Fruit fly (Drosophila melanogaster) whole organism, prepupa: ENCODE measurements around the gene eIF3l.

ENCODE experiments used
- Blimp-1 ChIP-seq: fragments of 200-800 bp; sonication (Bioruptor generic); optimal IDR thresholded peaks from 3 replicates; lab custom pipeline; 2017; ENCODE audit warnings: missing biosample characterization, missing genetic modification characterization, mild to moderate bottlenecking, moderate library complexity, missing genetic modification reagents
- CG10631 ChIP-seq: fragments of 200-800 bp; sonication (Bioruptor generic); optimal IDR thresholded peaks from 2 replicates; lab custom pipeline; 2016; ENCODE audit warnings: missing biosample characterization, missing genetic modification characterization
- CG10669 ChIP-seq: fragments of 200-800 bp; sonication (Bioruptor generic); optimal IDR thresholded peaks from 3 replicates; lab custom pipeline; 2018; ENCODE audit warnings: missing biosample characterization, mild to moderate bottlenecking, missing genetic modification characterization, moderate library complexity
- CG11762 ChIP-seq: fragments of 200-800 bp; sonication (Bioruptor generic); optimal IDR thresholded peaks from 3 replicates; lab custom pipeline; 2016; ENCODE audit warnings: missing biosample characterization, missing genetic modification characterization; ENCODE audit not compliant: insufficient read depth
- CG15336 ChIP-seq: fragments of 200-800 bp; sonication (Bioruptor generic); IDR thresholded peaks from 2 replicates; pipeline ENCODE4 v1.3.6; 2022; ENCODE audit warnings: missing biosample characterization, missing genetic modification characterization
- CG1621 ChIP-seq: fragments of 200-800 bp; sonication (Bioruptor generic); optimal IDR thresholded peaks from 3 replicates; lab custom pipeline; 2018; ENCODE audit warnings: missing biosample characterization, mild to moderate bottlenecking, missing genetic modification characterization
- CG16779 ChIP-seq: fragments of 200-800 bp; sonication (Bioruptor generic); optimal IDR thresholded peaks from 3 replicates; lab custom pipeline; 2017; ENCODE audit warnings: missing biosample characterization, mild to moderate bottlenecking, missing genetic modification characterization
- CG3032 ChIP-seq: fragments of 200-800 bp; optimal IDR thresholded peaks from 2 replicates; lab custom pipeline; 2019; ENCODE audit warnings: missing biosample characterization, mild to moderate bottlenecking, missing genetic modification characterization, moderate library complexity
- CG31627 ChIP-seq: fragments of 200-800 bp; sonication (Bioruptor generic); optimal IDR thresholded peaks from 3 replicates; lab custom pipeline; 2016; ENCODE audit warnings: missing biosample characterization, missing genetic modification characterization
- CG32006 ChIP-seq: fragments of 200-800 bp; sonication (Bioruptor generic); optimal IDR thresholded peaks from 3 replicates; lab custom pipeline; 2017; ENCODE audit warnings: missing biosample characterization, mild to moderate bottlenecking, missing genetic modification characterization
- CG34406 ChIP-seq: fragments of 200-800 bp; sonication (Bioruptor generic); optimal IDR thresholded peaks from 3 replicates; lab custom pipeline; 2016; ENCODE audit warnings: missing biosample characterization, missing genetic modification characterization
- CG3919 ChIP-seq: fragments of 200-800 bp; sonication (Bioruptor generic); optimal IDR thresholded peaks from 3 replicates; lab custom pipeline; 2016; ENCODE audit warnings: missing biosample characterization, missing genetic modification characterization
- CG6163 ChIP-seq: fragments of 200-800 bp; sonication (Bioruptor generic); IDR thresholded peaks from 3 replicates; pipeline ENCODE4 v1.3.6; 2022; ENCODE audit warnings: missing biosample characterization, missing genetic modification characterization
- CG6276 ChIP-seq: fragments of 200-800 bp; sonication (Bioruptor generic); optimal IDR thresholded peaks from 2 replicates; lab custom pipeline; 2017; ENCODE audit warnings: missing biosample characterization, mild to moderate bottlenecking, missing genetic modification characterization
- CG6854 ChIP-seq: fragments of 200-800 bp; sonication (Bioruptor generic); optimal IDR thresholded peaks from 2 replicates; lab custom pipeline; 2017; ENCODE audit warnings: missing biosample characterization, mild to moderate bottlenecking, missing genetic modification characterization
- CG8119 ChIP-seq: fragments of 200-800 bp; sonication (Bioruptor generic); IDR thresholded peaks from 3 replicates; pipeline ENCODE4 v1.3.6; 2022; ENCODE audit warnings: missing biosample characterization, missing genetic modification characterization
- CG8319 ChIP-seq: fragments of 200-800 bp; sonication (Bioruptor generic); optimal IDR thresholded peaks from 3 replicates; lab custom pipeline; 2016; ENCODE audit warnings: missing biosample characterization, missing genetic modification characterization
- CG8632 ChIP-seq: fragments of 200-800 bp; sonication (Bioruptor generic); optimal IDR thresholded peaks from 3 replicates; lab custom pipeline; 2016; ENCODE audit warnings: missing biosample characterization, missing genetic modification characterization
- CG9139 ChIP-seq: fragments of 200-800 bp; sonication (Bioruptor generic); optimal IDR thresholded peaks from 3 replicates; lab custom pipeline; 2017; ENCODE audit warnings: missing biosample characterization, mild to moderate bottlenecking, missing genetic modification characterization
- Eip75B ChIP-seq: fragments of 200-800 bp; sonication (Bioruptor generic); optimal IDR thresholded peaks from 3 replicates; lab custom pipeline; 2016; ENCODE audit warnings: missing biosample characterization, missing genetic modification characterization
- Eip78C ChIP-seq: fragments of 200-800 bp; sonication (Bioruptor generic); peaks from one replicate; lab custom pipeline; 2016; ENCODE audit warnings: missing biosample characterization, missing genetic modification characterization
- Eip93F ChIP-seq: fragments of 200-800 bp; sonication (Bioruptor generic); optimal IDR thresholded peaks from 2 replicates; lab custom pipeline; 2016; ENCODE audit warnings: missing biosample characterization, mild to moderate bottlenecking, missing genetic modification characterization
- Ets21C ChIP-seq: fragments of 200-800 bp; sonication (Bioruptor generic); optimal IDR thresholded peaks from 3 replicates; lab custom pipeline; 2016; ENCODE audit warnings: missing biosample characterization, missing genetic modification characterization
- Ets96B ChIP-seq: fragments of 200-800 bp; optimal IDR thresholded peaks from 2 replicates; lab custom pipeline; 2019; ENCODE audit warnings: missing biosample characterization, mild to moderate bottlenecking, missing genetic modification characterization, moderate library complexity
- Hr39 ChIP-seq: fragments of 200-800 bp; sonication (Bioruptor generic); optimal IDR thresholded peaks from 2 replicates; lab custom pipeline; 2016; ENCODE audit warnings: missing biosample characterization, missing genetic modification characterization
- Lpt ChIP-seq: fragments of 200-800 bp; sonication (Bioruptor generic); optimal IDR thresholded peaks from 3 replicates; lab custom pipeline; 2016; ENCODE audit warnings: missing biosample characterization, missing genetic modification characterization
- OdsH ChIP-seq: fragments of 200-800 bp; sonication (Bioruptor generic); optimal IDR thresholded peaks from 3 replicates; lab custom pipeline; 2016; ENCODE audit warnings: missing biosample characterization, missing genetic modification characterization
- Sox102F ChIP-seq: fragments of 200-800 bp; sonication (Bioruptor generic); optimal IDR thresholded peaks from 2 replicates; lab custom pipeline; 2016; ENCODE audit warnings: missing biosample characterization, mild to moderate bottlenecking, missing genetic modification characterization
- Sox15 ChIP-seq: fragments of 200-800 bp; sonication (Bioruptor generic); optimal IDR thresholded peaks from 3 replicates; lab custom pipeline; 2016; ENCODE audit warnings: missing biosample characterization, missing genetic modification characterization
- achi ChIP-seq: fragments of 200-800 bp; sonication (Bioruptor generic); optimal IDR thresholded peaks from 3 replicates; lab custom pipeline; 2016; ENCODE audit warnings: missing biosample characterization, missing genetic modification characterization
- acj6 ChIP-seq: fragments of 200-800 bp; sonication (Bioruptor generic); optimal IDR thresholded peaks from 3 replicates; lab custom pipeline; 2016; ENCODE audit warnings: missing biosample characterization, missing genetic modification characterization
- cyc ChIP-seq: fragments of 200-800 bp; sonication (Bioruptor generic); optimal IDR thresholded peaks from 3 replicates; lab custom pipeline; 2016; ENCODE audit warnings: missing biosample characterization, missing genetic modification characterization
- dac ChIP-seq: fragments of 200-800 bp; sonication (Bioruptor generic); optimal IDR thresholded peaks from 2 replicates; lab custom pipeline; 2017; ENCODE audit warnings: missing biosample characterization, mild to moderate bottlenecking, missing genetic modification characterization
- dsx ChIP-seq: fragments of 200-800 bp; optimal IDR thresholded peaks from 3 replicates; lab custom pipeline; 2019; ENCODE audit warnings: missing biosample characterization, mild to moderate bottlenecking, missing genetic modification characterization, moderate library complexity; ENCODE audit not compliant: poor library complexity, severe bottlenecking
- eg ChIP-seq: fragments of 200-800 bp; sonication (Bioruptor generic); IDR thresholded peaks from 3 replicates; pipeline ENCODE4 v1.3.6; 2022; ENCODE audit warnings: missing biosample characterization, missing genetic modification characterization
- fd59A ChIP-seq: fragments of 200-800 bp; sonication (Bioruptor generic); optimal IDR thresholded peaks from 2 replicates; lab custom pipeline; 2017; ENCODE audit warnings: missing biosample characterization, mild to moderate bottlenecking, missing genetic modification characterization, missing genetic modification reagents
- lz ChIP-seq: fragments of 200-800 bp; sonication (Bioruptor generic); optimal IDR thresholded peaks from 3 replicates; lab custom pipeline; 2016; ENCODE audit warnings: missing biosample characterization, missing genetic modification characterization
- pdm3 ChIP-seq: fragments of 200-800 bp; sonication (Bioruptor generic); optimal IDR thresholded peaks from 3 replicates; lab custom pipeline; 2016; ENCODE audit warnings: missing biosample characterization, missing genetic modification characterization
- spab ChIP-seq: fragments of 200-800 bp; sonication (Bioruptor generic); optimal IDR thresholded peaks from 2 replicates; lab custom pipeline; 2017; ENCODE audit warnings: missing biosample characterization, mild to moderate bottlenecking, missing genetic modification characterization, missing genetic modification reagents
- svp ChIP-seq: fragments of 200-800 bp; sonication (Bioruptor generic); peaks from one replicate; lab custom pipeline; 2016; ENCODE audit warnings: missing biosample characterization, missing genetic modification characterization
- topi ChIP-seq: fragments of 200-800 bp; sonication (Bioruptor generic); optimal IDR thresholded peaks from 3 replicates; lab custom pipeline; 2016; ENCODE audit warnings: missing biosample characterization, missing genetic modification characterization
- vri ChIP-seq: fragments of 200-800 bp; sonication (Bioruptor generic); optimal IDR thresholded peaks from 3 replicates; lab custom pipeline; 2016; ENCODE audit warnings: missing biosample characterization, mild to moderate bottlenecking, missing genetic modification characterization

eIF3l gene

DNA sequence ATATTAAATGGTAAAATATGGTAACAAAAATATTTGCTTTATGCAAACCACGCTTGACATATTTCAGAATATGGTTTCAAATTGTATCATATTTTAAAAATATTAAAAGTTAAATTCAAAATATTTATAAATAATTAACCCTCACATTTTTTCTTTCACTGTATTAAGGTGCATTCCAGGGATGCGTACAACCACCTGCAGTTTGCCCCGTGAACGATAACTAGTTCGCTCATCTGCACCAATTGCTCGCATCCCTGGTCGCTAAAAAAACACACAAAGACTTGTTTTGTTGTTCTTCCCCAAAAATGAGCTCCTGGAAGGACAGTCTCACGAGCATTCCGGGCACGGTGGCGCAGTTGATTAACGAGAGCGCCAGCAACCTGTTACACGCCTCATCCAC lies 14.0 kb downstream of the eIF3l start, which contains the start of gene DEF8 (continued):
- TF ChIP-seq CG6854 (GFP tag; lab: Kevin White, UChicago) (peak; percentile 46), vri (GFP tag; lab: Kevin White, UChicago) (no peak), CG10669 (peak; percentile 69), dac (GFP tag; lab: Kevin White, UChicago) (peak; percentile 21), CG11762 (GFP tag; lab: Kevin White, UChicago) (peak; percentile 66), OdsH (GFP tag; lab: Kevin White, UChicago) (peak; percentile 74), CG8119 (GFP tag; lab: Robert Waterston, UW) (peak; percentile 86), Eip75B (no peak), Sox102F (no peak), CG31627 (GFP tag; lab: Kevin White, UChicago) (peak; percentile 55), dsx (GFP tag; lab: Kevin White, UChicago) (peak; percentile 48), cyc (GFP tag; lab: Kevin White, UChicago) (peak; percentile 67), Eip78C (peak; percentile 67), Ets21C (GFP tag; lab: Kevin White, UChicago) (peak; percentile 33), Ets96B (tag; lab: Kevin White, UChicago) (peak; percentile 84), CG6276 (peak; percentile 69), CG6163 (peak; percentile 90), pdm3 (no peak)

DNA sequence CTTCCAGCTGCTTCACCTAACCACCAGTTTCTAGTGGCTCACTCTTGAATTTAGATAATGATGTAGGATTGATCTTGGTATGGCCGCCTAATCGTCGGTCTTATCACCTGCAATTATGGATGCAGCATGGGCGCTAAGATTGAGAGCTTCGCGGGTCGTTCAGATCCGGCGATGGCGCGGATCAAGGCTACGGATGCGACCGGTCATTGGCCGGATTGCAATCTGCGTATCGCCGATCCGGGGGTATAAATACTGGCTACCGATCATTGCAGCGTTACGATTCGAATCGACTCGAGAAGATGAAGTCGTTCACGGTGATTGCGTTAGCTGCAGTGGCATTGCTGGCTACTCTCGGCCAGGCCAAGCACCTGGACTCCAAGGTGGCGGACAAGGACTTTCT lies 16.8 kb downstream of the eIF3l start, which contains the start of gene Lsp2:
TSS of gene Lsp2 (plus strand) at position 283 of the 400 bp plus-strand sequence.
- TF ChIP-seq svp (GFP tag; lab: Kevin White, UChicago) (peak; percentile 91), CG9139 (no peak), CG15336 (GFP tag; lab: Robert Waterston, UW) (no peak)

DNA sequence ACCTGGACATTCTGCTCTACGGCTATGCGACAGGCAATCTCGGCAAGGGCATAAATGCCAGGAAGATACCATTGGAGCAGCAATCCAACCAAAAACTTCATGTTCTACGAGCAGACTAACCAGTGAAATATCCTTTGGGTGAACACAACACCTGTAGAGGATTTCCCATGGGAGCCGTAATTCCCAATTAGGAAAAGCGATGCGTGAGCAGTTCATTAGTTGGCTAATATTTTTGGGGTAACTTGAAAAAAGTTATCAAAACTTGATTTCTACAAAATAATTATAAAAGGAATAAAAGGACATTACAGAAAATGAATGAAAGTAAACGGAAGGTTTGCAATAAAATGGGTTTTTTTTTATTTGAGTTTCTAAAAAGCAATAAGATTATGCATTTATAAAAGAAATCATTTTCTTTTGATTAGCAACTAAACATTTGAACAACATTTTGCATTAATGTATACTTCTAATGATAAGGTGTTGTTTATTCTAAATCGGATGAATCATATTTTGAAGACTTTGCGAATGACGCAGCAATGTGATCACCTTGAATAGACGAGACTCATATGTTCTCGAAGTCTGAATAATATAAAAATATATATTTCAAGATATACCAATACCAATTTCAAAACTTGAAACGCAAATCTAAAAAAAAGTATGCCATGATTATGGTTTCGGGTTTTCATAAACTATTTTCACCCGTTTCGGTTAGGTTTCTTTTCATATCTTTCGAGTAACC lies 18.4 kb downstream of the eIF3l start, which contains the start of the genes Ir68b and CG34241:
TSS of gene Ir68b (minus strand) at position 101 of the 736 bp plus-strand sequence.
TSS of gene CG34241 (plus strand) at position 686 of the 736 bp plus-strand sequence.
- TF ChIP-seq Ets96B (tag; lab: Kevin White, UChicago) (no peak), CG10631 (GFP tag; lab: Kevin White, UChicago) (no peak), CG8119 (GFP tag; lab: Robert Waterston, UW) (no peak), CG11762 (GFP tag; lab: Kevin White, UChicago) (no peak), Eip93F (GFP tag; lab: Kevin White, UChicago) (no peak), CG16779 (tag; lab: Kevin White, UChicago) (no peak), Eip75B (no peak), spab (GFP tag; lab: Kevin White, UChicago) (no peak), CG9139 (no peak), CG8319 (GFP tag; lab: Kevin White, UChicago) (no peak), acj6 (GFP tag; lab: Kevin White, UChicago) (no peak), achi (GFP tag; lab: Kevin White, UChicago) (no peak), CG31627 (GFP tag; lab: Kevin White, UChicago) (no peak)

DNA sequence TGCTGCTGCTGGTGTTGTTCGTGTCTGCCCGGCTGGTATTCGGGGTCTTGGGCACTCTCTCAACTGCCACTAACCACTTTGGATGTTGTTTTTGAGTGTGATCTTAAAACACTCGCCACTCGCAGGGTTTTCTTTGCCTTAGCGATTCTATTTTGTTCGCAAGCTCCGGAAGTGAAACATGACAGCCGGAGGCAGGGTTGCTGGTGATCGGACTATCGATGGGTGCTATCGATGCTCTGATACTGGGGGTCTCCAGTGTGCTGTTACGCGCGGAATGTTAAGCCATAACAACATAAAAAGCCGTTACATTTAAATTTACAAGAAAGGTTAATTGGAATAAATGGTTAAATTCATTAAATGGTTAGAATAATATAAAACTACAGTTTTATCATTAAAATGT lies 20.9 kb downstream of the eIF3l start, which contains the start of gene yps:
TSS of gene yps (minus strand) at position 176 of the 400 bp plus-strand sequence.
- TF ChIP-seq CG3919 (peak; percentile 94), CG16779 (tag; lab: Kevin White, UChicago) (peak; percentile 79), CG8632 (GFP tag; lab: Kevin White, UChicago) (peak; percentile 76), vri (GFP tag; lab: Kevin White, UChicago) (peak; percentile 91), CG3032 (tag; lab: Kevin White, UChicago) (peak; percentile 70), CG10631 (GFP tag; lab: Kevin White, UChicago) (peak; percentile 54), CG31627 (GFP tag; lab: Kevin White, UChicago) (peak; percentile 84), Sox102F (peak; percentile 90), fd59A (GFP tag; lab: Kevin White, UChicago) (no peak), cyc (GFP tag; lab: Kevin White, UChicago) (peak; percentile 88), Hr39 (GFP tag; lab: Kevin White, UChicago) (peak; percentile 74), lz (GFP tag; lab: Kevin White, UChicago) (peak; percentile 90), svp (GFP tag; lab: Kevin White, UChicago) (peak; percentile 87), topi (GFP tag; lab: Kevin White, UChicago) (peak; percentile 90), Lpt (GFP tag; lab: Kevin White, UChicago) (peak; percentile 4), eg (GFP tag; lab: Robert Waterston, UW) (peak; percentile 89), CG1621 (tag; lab: Kevin White, UChicago) (peak; percentile 89), Blimp-1 (GFP tag; lab: Kevin White, UChicago) (peak; percentile 77), CG32006 (GFP tag; lab: Kevin White, UChicago) (no peak), CG10669 (peak; percentile 81), Eip78C (peak; percentile 95), CG34406 (GFP tag; lab: Kevin White, UChicago) (peak; percentile 86), Sox15 (GFP tag; lab: Kevin White, UChicago) (no peak), spab (GFP tag; lab: Kevin White, UChicago) (no peak), achi (GFP tag; lab: Kevin White, UChicago) (peak; percentile 99)
